Fruit fly (Drosophila melanogaster) whole organism, pupa: ENCODE data around the gene CG14567.

Experiments
- CG10348 ChIP-seq: fragments of 200-800 bp; sonication (Bioruptor generic); IDR thresholded peaks from 2 replicates; pipeline ENCODE4 v1.3.6; 2022; ENCODE audit warnings: missing biosample characterization, missing genetic modification characterization
- CG14655 ChIP-seq: fragments of 200-800 bp; sonication (Bioruptor generic); optimal IDR thresholded peaks from 3 replicates; lab custom pipeline; 2017; ENCODE audit warnings: mild to moderate bottlenecking, missing biosample characterization, missing genetic modification reagents, missing genetic modification characterization
- CG15710 ChIP-seq: fragments of 200-800 bp; sonication (Bioruptor generic); optimal IDR thresholded peaks from 2 replicates; lab custom pipeline; 2018; ENCODE audit warnings: missing biosample characterization, mild to moderate bottlenecking, missing genetic modification characterization, moderate library complexity
- CG17806 ChIP-seq: fragments of 200-800 bp; sonication (Bioruptor generic); optimal IDR thresholded peaks from 2 replicates; lab custom pipeline; 2018; ENCODE audit warnings: missing biosample characterization, mild to moderate bottlenecking, missing genetic modification characterization, moderate library complexity
- CG32121 ChIP-seq: fragments of 200-800 bp; sonication (Bioruptor generic); IDR thresholded peaks from 2 replicates; pipeline ENCODE4 v1.3.6; 2022; ENCODE audit warnings: missing biosample characterization, missing genetic modification characterization
- CG8301 ChIP-seq: fragments of 200-800 bp; sonication (Bioruptor generic); optimal IDR thresholded peaks from 2 replicates; lab custom pipeline; 2018; ENCODE audit warnings: missing biosample characterization, mild to moderate bottlenecking, missing genetic modification characterization
- D1 ChIP-seq: fragments of 200-800 bp; sonication (Bioruptor generic); optimal IDR thresholded peaks from 2 replicates; lab custom pipeline; 2018; ENCODE audit warnings: missing biosample characterization, mild to moderate bottlenecking, missing genetic modification characterization, moderate library complexity
- EcR ChIP-seq: fragments of 200-800 bp; sonication (Bioruptor generic); optimal IDR thresholded peaks from 3 replicates; lab custom pipeline; 2019; ENCODE audit warnings: missing biosample characterization, missing genetic modification characterization, mild to moderate bottlenecking, moderate library complexity, missing genetic modification reagents
- Pif1B ChIP-seq: fragments of 200-800 bp; sonication (Bioruptor generic); optimal IDR thresholded peaks from 3 replicates; lab custom pipeline; 2016; ENCODE audit warnings: missing biosample characterization, missing genetic modification characterization
- Snoo ChIP-seq: fragments of 200-800 bp; sonication (Bioruptor generic); optimal IDR thresholded peaks from 3 replicates; lab custom pipeline; 2017; ENCODE audit warnings: missing biosample characterization, mild to moderate bottlenecking, missing genetic modification characterization, inconsistent platforms
- rn ChIP-seq: fragments of 200-800 bp; sonication (Bioruptor generic); IDR thresholded peaks from 2 replicates; pipeline ENCODE4 v1.3.6; 2022; ENCODE audit warnings: missing biosample characterization, missing genetic modification characterization

- TF ChIP-seq rn = no peak
- no peak for TF ChIP-seq CG10348 (GFP tag; lab: Robert Waterston, UW)
- no peak for TF ChIP-seq CG8301
- no peak for TF ChIP-seq CG17806 (tag; lab: Kevin White, UChicago)
- TF ChIP-seq D1 (tag; lab: Kevin White, UChicago) = no peak
- no peak for TF ChIP-seq Snoo
- no peak for TF ChIP-seq CG14655 (GFP tag; lab: Kevin White, UChicago)
- TF ChIP-seq Pif1B (GFP tag; lab: Kevin White, UChicago) = no peak
- no peak for TF ChIP-seq CG32121 (GFP tag; lab: Robert Waterston, UW)
- no peak for TF ChIP-seq EcR (GFP tag; lab: Kevin White, UChicago)
- no peak for TF ChIP-seq CG15710 (tag; lab: Kevin White, UChicago)
These were observed 20.0 kb downstream of the CG14567 start for dm6 chr3L:21718233-21718632.
